Worm (Caenorhabditis elegans): Measurements from ENCODE around the gene srw-14.

Gene srw-14

DNA sequence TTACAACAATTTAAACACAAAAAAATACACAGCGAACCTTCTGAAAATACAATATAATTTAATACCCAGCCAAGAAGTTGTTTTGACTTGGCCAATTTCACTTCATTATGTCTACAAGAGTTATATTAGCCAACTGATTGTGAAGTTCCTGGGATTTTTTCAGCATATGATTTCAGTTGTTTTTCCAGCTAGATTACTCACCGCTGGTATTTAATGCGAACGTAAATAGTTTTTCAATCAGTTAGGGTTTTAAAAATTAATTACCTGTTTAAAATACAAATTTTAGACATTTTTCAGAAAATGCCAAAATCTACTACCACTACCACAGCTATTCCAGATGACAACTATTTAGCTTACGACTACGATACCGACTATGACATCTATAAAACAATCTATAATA, at the start of gene srw-14:
Gene srw-14, plus strand, starts transcription at position 301 of the 400 bp plus-strand sequence.
- no peak for TF ChIP-seq unc-62 (GFP tag; optimal IDR thresholded peaks at IDR 0.05)

DNA sequence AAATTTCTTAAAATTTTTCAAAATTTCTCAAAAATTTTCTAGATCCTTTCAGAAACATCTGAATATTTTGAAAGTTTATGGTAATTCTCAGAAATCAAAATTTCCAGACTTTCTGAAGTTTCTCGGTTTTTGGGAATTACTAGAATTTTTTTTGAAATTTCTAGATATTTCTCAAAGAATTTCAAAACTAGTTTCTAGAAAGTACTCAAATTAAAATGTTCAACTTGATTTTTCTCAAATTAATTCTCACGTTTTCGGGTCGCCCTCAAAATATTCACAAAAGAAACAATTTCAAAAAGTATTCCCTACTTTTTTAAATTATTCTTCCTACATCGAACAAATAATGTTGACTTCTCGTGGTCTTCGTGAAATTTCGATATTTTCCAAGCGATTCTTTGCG, 46.0 kb upstream of the srw-14 start, which contains the start of gene T09F5.10:
Gene T09F5.10, plus strand, starts transcription at position 301 of the 400 bp plus-strand sequence.
- TF ChIP-seq unc-62 (GFP tag; optimal IDR thresholded peaks at IDR 0.05), result no peak

DNA sequence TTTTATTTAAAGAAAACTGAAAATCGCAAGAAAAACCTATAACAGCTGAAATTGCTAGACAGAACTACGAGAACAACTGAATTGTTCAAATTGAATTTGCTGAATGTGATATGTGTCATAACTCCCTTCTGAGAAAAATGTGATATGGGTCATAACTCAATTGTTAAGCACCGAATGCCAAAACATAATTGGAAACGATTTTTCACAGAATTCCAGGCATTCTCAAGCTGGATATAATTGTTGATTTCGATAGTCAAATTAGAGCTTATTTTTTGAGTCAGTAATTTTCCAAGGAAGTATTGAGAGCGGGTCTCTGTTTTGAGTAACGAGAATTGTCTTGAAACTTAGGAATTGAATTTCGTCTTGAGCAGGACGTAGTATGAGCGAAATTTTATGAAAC, 43.9 kb upstream of the srw-14 start:
- TF ChIP-seq unc-62 (GFP tag; optimal IDR thresholded peaks at IDR 0.05), result no peak

DNA sequence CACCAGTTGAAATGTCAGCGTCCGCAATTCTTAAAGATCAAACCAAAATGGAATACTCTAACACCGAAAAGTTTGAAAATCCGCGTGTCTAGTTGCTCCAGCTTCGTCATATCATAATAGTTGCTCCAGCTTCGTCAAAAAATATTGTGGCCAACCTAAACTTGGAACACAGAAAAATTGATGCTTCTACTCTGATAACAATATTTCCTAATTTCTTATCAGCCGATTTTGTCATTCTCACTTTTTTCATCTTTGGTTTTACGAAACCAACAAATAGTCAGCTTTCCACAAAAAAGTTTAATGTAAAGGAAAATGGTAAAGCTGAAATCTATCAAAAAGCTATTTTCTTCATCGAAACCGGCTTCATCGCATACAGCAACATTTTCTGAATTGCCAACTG, 43.3 kb upstream of the srw-14 start, which contains the start of gene fbxa-84:
Gene fbxa-84, plus strand, starts transcription at position 34 of the 400 bp plus-strand sequence.
- TF ChIP-seq unc-62 (GFP tag; optimal IDR thresholded peaks at IDR 0.05), result no peak

DNA sequence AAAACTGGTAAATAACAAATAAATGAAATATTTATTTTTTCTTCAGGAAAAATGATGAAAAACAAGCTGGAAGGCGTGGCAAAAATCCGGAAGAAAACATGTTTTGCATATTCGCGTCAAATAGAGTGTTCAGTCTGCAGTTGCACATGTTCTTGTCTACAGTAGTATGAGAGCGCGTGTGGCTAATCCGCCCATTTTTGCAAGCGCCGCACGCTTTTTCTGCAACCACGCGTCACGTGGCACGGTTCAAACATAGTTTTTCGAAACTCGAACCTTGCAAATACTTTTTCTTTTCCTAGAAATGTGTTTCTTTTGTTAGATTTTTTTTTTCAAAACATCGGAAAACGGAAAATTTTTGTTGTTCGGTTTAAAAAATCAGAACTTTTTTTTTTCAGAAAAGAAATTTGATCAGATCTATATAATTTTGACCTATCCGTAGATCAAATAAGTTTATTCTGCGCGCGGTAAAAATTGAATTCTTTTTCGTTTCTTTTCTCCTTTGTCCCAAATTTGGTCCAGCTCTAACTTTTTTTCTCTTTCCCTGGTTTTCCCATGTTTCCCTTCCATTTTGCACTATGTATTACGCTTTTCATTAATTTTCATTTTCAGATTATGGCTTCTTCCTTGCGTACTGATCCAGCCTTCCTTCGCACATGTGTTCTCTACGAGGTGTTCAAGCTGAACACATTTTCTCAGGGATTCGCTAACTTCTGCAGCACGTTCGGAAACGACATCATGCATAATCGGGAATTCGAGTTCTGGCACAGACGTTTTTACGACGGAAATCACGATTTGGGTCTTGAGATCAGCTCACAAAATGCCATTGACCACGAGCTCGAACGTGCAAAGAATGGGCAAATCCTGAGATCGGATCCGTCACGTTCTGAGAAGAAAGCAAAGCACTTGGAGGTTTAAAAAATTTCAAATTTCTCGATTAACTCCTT, 41.4 kb upstream of the srw-14 start, which contains the start of gene Y75B12B.1:
Gene Y75B12B.1, plus strand, starts transcription at position 603 of the 944 bp plus-strand sequence.
- TF ChIP-seq unc-62 (GFP tag; optimal IDR thresholded peaks at IDR 0.05), result no peak

DNA sequence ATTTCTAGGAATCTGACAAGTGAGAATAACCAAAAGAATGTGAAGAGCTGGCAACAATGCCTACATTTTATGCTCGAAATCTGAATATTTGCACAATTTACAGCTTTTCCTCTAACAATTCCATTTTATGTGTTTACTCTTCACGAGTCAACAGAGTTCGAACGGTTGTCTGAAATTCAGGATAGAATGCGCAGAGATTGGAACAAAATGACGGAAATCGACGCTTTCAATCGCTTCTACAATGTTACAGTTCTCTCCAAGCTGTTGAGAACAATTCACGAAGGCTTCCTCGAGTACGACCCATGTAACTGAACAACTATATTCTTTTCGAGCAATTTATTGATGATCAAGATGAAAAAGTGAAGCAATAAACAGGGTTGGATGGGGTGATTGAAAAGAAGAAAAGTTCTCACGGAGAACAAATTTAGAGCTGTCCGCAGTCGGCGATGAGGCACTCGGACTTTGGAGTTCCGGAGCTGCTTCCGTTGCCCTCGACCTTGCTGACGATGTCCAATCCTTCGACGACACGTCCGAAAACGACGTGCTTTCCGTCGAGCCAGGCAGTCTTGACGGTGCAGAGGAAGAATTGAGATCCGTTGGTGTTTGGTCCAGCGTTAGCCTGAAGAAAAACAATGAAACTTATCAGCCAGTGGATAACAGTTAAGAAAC, 39.4 kb upstream of the srw-14 start, which contains the start of gene Y75B12B.3:
Gene Y75B12B.3, minus strand, starts transcription at position 21 of the 669 bp plus-strand sequence.
- no peak for TF ChIP-seq unc-62 (GFP tag; optimal IDR thresholded peaks at IDR 0.05)

DNA sequence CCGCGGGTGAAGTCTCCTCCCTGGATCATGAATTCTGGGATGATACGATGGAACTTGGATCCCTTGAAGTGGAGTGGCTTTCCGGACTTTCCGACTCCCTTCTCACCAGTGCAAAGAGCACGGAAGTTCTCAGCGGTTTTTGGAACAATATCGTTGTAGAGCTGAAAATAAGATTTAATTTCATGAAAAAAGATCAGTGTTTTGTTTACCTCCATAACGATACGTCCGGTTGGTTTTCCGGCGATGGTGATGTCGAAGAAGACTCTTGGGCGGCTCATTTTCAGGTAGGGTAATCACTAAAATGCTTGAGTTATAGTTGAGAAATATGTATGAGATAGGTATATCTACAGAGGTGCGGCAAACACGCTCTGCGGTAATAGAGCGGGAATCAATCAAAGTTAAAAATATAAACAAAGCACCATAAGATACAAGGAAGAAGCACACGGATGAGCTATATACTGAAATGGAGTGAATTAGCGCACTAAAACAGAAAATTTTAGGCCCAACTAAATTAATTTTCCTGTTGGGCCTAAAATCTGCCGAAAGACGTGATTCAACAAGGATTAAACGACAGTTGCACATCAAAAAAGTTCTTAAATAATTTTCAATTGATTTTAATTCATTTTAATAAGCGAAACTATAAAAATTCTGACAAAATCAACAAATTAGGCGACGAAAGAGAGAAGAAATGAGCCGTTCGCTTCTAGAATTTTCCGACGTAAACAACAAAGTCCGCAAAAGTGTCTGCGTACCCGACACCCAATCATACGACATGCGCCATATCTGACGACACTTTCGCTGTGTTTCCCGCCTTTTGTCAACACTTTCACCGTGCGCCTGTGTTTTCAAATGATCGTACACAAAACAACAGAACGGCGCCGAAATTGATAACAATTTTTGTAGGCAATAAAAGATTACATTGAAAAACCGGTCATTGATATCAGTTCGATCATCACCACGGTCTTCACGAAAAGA, 38.4 kb upstream of the srw-14 start, which contains the start of the genes cyn-7 and bath-36:
Gene cyn-7, minus strand, starts transcription at position 296 of the 975 bp plus-strand sequence.
Gene bath-36, plus strand, starts transcription at position 806 of the 975 bp plus-strand sequence.
- no peak for TF ChIP-seq unc-62 (GFP tag; optimal IDR thresholded peaks at IDR 0.05)

DNA sequence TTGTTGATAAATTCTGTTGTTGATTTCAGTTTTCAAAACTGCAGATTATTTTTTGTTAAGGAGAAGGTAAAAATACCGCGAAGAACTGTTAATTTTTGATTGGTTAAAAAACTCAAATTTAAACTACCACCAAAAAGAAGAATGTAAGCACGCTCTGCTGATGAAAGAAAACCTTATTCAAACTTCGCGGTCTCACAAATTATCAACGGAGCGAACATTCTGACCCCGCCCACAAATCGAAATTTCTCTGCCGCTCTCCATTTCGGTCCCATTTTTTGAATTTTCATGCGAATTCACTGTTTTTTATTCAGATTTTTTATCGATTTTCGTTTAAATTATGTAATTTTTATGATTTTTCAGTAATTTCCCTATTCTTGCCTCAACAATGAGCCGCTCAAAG, 36.2 kb upstream of the srw-14 start, which contains the start of gene cyn-3:
Gene cyn-3, plus strand, starts transcription at position 361 of the 400 bp plus-strand sequence.
- TF ChIP-seq unc-62 (GFP tag; optimal IDR thresholded peaks at IDR 0.05), result no peak

DNA sequence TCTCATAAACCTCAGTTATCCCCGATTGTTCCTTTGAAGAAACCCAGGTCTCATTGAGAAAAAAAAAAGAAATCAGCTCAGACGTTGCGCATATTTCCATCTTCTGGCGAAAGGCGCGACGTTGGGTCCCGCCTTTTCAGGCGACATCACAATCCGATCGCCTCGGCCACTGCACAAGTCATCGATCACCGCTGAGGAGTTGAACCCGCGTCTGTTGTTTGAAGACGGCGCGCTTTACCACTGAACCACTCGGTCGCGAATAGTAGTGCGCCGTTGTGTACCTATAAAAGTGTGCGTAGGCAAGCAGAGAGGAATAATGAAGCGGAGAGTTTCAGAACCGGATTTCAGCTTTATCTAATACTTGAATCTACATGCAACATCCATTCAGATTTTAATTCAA, 34.8 kb upstream of the srw-14 start, which contains the start of gene Y75B12B.11:
Gene Y75B12B.11, plus strand, starts transcription at position 394 of the 400 bp plus-strand sequence.
- TF ChIP-seq unc-62 (GFP tag; optimal IDR thresholded peaks at IDR 0.05), result no peak

DNA sequence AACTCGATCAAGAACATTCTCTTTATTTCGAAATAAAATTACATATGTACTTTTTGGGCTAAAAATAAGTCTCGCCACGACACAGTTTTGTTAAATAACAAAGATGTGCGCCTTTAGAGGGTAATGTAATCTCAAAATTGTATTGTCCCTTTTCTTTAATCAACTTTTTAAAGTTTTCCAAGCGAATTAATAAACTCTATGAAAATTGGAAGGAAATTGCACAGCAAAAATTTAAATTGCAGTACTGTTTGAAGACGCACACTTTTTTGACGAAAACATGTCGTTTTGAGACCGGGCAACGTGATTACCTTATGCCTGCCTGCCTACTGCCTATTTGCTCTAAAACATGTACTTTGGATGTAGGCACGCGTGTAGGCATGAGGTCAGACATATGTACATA, 33.8 kb upstream of the srw-14 start:
- no peak for TF ChIP-seq unc-62 (GFP tag; optimal IDR thresholded peaks at IDR 0.05)

DNA sequence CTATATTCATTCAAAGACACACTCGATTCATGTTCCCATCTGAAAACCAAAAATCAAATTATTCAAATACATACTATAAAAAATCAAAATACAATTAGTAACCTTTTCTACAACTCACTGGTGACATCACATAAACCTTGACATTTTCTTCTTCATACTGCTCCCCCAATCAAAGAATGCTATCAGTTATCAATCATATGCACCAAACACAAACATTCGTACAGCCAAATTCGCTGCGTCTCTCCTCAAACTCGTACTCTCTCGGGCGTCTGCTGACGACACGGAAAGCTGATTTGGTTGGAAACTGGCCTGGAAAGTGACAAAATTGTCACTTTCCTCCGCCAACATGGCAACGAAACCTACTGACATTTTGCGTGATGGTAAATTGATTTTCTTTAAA, 33.4 kb upstream of the srw-14 start, which contains the start of gene plc-2:
Gene plc-2, plus strand, starts transcription at position 196 of the 400 bp plus-strand sequence.
- no peak for TF ChIP-seq unc-62 (GFP tag; optimal IDR thresholded peaks at IDR 0.05)

DNA sequence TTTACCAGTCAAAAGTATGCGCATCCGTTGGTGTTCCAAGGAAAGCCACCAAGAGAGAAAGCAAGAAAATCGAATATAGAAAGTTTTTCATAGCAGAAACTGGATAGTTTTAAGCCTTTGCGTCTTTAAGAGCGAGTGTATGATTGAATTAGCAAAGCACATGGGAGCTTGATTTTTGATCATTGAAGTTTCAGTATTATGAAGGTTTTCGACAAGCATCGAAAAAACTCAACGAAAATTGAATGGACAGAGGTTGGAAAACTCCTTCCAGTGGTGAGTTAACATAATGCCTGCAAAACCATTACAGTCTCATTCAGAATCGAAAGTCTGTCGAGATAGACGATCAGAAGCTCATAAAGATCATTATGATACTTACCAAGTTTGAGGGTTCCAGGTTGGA, 31.8 kb upstream of the srw-14 start, which contains the start of gene Y75B12B.13:
Gene Y75B12B.13, minus strand, starts transcription at position 101 of the 400 bp plus-strand sequence.
- no peak for TF ChIP-seq unc-62 (GFP tag; optimal IDR thresholded peaks at IDR 0.05)

DNA sequence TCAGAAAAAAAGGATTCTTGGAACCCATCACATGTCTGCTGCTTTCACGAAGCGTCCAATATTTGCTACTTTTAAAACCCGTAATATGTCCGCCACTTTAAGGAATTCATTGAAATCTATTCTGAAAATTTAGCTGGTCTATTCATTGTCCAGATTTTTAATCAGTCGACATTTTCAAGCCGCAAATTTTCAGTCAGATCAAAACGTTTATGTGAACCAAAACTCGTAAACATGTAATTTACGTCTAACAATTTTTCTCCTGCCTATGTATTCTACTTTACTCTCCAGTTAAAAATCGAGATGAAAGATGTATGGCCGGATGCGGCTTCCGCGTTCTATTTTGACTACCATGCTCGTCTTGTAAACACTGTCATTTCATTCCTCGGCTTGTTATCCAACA, 27.8 kb upstream of the srw-14 start, which contains the start of gene srw-1:
Gene srw-1, plus strand, starts transcription at position 301 of the 400 bp plus-strand sequence.
- TF ChIP-seq unc-62 (GFP tag; optimal IDR thresholded peaks at IDR 0.05), result no peak

DNA sequence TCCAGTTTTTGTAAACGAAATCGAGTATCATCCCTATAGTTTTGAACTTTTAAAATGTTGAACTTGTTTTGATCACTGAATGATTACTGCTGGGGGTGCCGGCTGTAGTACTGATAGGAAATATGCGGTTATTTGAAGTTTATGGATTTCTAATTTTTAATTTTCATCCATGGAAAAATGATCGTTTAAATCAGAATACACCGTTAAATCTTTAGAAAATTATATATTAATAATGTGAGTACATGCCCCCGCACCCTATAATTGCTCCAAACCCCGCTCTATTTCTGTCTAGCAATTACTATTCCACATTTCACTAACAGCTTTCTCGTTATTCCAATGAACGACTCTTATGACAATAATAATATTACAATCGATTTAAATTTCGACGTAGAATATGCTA, 26.0 kb upstream of the srw-14 start, which contains the start of gene Y75B12B.10:
Gene Y75B12B.10, plus strand, starts transcription at position 301 of the 400 bp plus-strand sequence.
- no peak for TF ChIP-seq unc-62 (GFP tag; optimal IDR thresholded peaks at IDR 0.05)
